Fruit fly (Drosophila melanogaster): Measurements from ENCODE around the gene CG7202.

The CG7202 gene

DNA sequence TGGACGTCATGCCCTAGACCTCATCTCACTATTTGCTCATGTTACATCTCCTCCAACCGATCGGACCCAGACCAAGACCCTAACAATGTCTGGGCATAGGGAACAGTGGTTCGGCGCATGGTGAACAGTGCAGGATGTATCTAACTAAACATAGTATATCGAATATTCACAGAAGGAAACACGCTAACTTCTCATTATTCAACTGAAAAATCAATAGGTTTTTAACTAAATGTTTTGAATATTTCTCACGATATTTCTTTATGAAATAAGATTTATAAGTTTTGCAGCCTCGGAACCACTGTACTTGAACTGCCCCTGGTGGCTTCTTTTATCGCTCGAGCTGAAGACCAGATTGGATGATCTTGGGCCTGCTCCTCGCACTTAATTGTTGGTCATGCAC lies 39.0 kb downstream of the CG7202 start (continued):
- TF ChIP-seq gro (GFP tag; optimal IDR thresholded peaks at IDR 0.05): no peak
- peak; percentile 66 for TF ChIP-seq CG6813 (GFP tag; optimal IDR thresholded peaks at IDR 0.05)
- no peak for TF ChIP-seq CG2199 (GFP tag; IDR thresholded peaks at IDR 0.05)
- TF ChIP-seq CG6683 (GFP tag; optimal IDR thresholded peaks at IDR 0.05): no peak
- no peak for TF ChIP-seq Atf6 (GFP tag; IDR thresholded peaks at IDR 0.05)
- peak; percentile 33 for TF ChIP-seq CG33213 (GFP tag; optimal IDR thresholded peaks at IDR 0.05)
- no peak for TF ChIP-seq CG4328 (GFP tag; optimal IDR thresholded peaks at IDR 0.05)
- peak; percentile 9 for TF ChIP-seq Camta (GFP tag; optimal IDR thresholded peaks at IDR 0.05)
- no peak for TF ChIP-seq pan (optimal IDR thresholded peaks at IDR 0.05)
- TF ChIP-seq pan (GFP tag; optimal IDR thresholded peaks at IDR 0.05 in 1 of 2, IDR thresholded peaks at IDR 0.05 in 1 of 2): peak in 1 of 2 experiments; percentile 36
- no peak for TF ChIP-seq CG6175 (GFP tag; IDR thresholded peaks at IDR 0.05)
- TF ChIP-seq ftz-f1 (GFP tag; optimal IDR thresholded peaks at IDR 0.05): no peak
- TF ChIP-seq pb (GFP tag; optimal IDR thresholded peaks at IDR 0.05): peak; percentile 21
- TF ChIP-seq Gug (GFP tag; IDR thresholded peaks at IDR 0.05): peak; percentile 26; the same call in 1 of the 4 replicates
- TF ChIP-seq Lpt (GFP tag; optimal IDR thresholded peaks at IDR 0.05): no peak
- peak; percentile 17 for TF ChIP-seq CG10462 (GFP tag; optimal IDR thresholded peaks at IDR 0.05)
- TF ChIP-seq eyg (GFP tag; optimal IDR thresholded peaks at IDR 0.05): no peak
- TF ChIP-seq odd (GFP tag; optimal IDR thresholded peaks at IDR 0.05): no peak
- TF ChIP-seq grau (tag; optimal IDR thresholded peaks at IDR 0.05): peak; percentile 60
- peak; percentile 79 for TF ChIP-seq CG10959 (GFP tag; IDR thresholded peaks at IDR 0.05)
- TF ChIP-seq Bteb2 (GFP tag; optimal IDR thresholded peaks at IDR 0.05): no peak
- no peak for TF ChIP-seq aop (GFP tag; IDR thresholded peaks at IDR 0.05)
- peak; percentile 28 for TF ChIP-seq Abd-B (GFP tag; optimal IDR thresholded peaks at IDR 0.05)
- TF ChIP-seq croc (GFP tag; conservative IDR thresholded peaks at IDR 0.05): peak; percentile 84
- 0 out of 2 replicates have a peak, but pooled peaks have one; percentile 15 for TF ChIP-seq CG31224 (GFP tag; IDR thresholded peaks at IDR 0.05)
- TF ChIP-seq kah (GFP tag; optimal IDR thresholded peaks at IDR 0.05): no peak
- no peak for TF ChIP-seq CG12769 (tag; optimal IDR thresholded peaks at IDR 0.05)
- TF ChIP-seq dan (GFP tag; IDR thresholded peaks at IDR 0.05): peak; percentile 36; the same call in 1 of the 2 replicates
- no peak for TF ChIP-seq CG9932 (GFP tag; IDR thresholded peaks at IDR 0.05)
- TF ChIP-seq shn (GFP tag; optimal IDR thresholded peaks at IDR 0.05): peak; percentile 7
- no peak for TF ChIP-seq CG12942 (GFP tag; optimal IDR thresholded peaks at IDR 0.05)
- 0 out of 2 replicates have a peak, but pooled peaks have one; percentile 13 for TF ChIP-seq E2f2 (GFP tag; IDR thresholded peaks at IDR 0.05)
- TF ChIP-seq Hr78 (GFP tag; optimal IDR thresholded peaks at IDR 0.05): peak in 1 of 2 experiments; percentile 69
- no peak for TF ChIP-seq B-H1 (GFP tag; IDR thresholded peaks at IDR 0.05)
- peak; percentile 75 for TF ChIP-seq CG4424 (GFP tag; optimal IDR thresholded peaks at IDR 0.05)
- TF ChIP-seq CG3281 (GFP tag; optimal IDR thresholded peaks at IDR 0.05): no peak
- peak; percentile 72 for TF ChIP-seq unpg (GFP tag; optimal IDR thresholded peaks at IDR 0.05)
- no peak for TF ChIP-seq HLH4C (GFP tag; IDR thresholded peaks at IDR 0.05; ENCODE audit: partially characterized antibody)
- peak; percentile 62 for TF ChIP-seq Ssrp (tag; optimal IDR thresholded peaks at IDR 0.05)
- no peak for TF ChIP-seq CG17612 (GFP tag; IDR thresholded peaks at IDR 0.05)
- TF ChIP-seq Jarid2 (GFP tag; optimal IDR thresholded peaks at IDR 0.05): no peak
- no peak for TF ChIP-seq CG9437 (GFP tag; optimal IDR thresholded peaks at IDR 0.05)
- TF ChIP-seq ttk (GFP tag; IDR thresholded peaks at IDR 0.05): 0 out of 2 replicates have a peak, but pooled peaks have one; percentile 37
- TF ChIP-seq CG18262 (tag; optimal IDR thresholded peaks at IDR 0.05): peak; percentile 86
- TF ChIP-seq CG9797 (GFP tag; optimal IDR thresholded peaks at IDR 0.05): no peak
- peak; percentile 33 for TF ChIP-seq Asciz (GFP tag; optimal IDR thresholded peaks at IDR 0.05)
- no peak for TF ChIP-seq wor (GFP tag; IDR thresholded peaks at IDR 0.05)
- no peak for TF ChIP-seq al (GFP tag; IDR thresholded peaks at IDR 0.05)
- TF ChIP-seq CG5245 (GFP tag; optimal IDR thresholded peaks at IDR 0.05): peak; percentile 30
- peak; percentile 38 for TF ChIP-seq tio (GFP tag; optimal IDR thresholded peaks at IDR 0.05)
- no peak for TF ChIP-seq Sin3A (optimal IDR thresholded peaks at IDR 0.05)
- TF ChIP-seq GATAe (GFP tag; conservative IDR thresholded peaks at IDR 0.05): no peak
